Worm (Caenorhabditis elegans): ENCODE data around the gene C27D6.11.

DNA sequence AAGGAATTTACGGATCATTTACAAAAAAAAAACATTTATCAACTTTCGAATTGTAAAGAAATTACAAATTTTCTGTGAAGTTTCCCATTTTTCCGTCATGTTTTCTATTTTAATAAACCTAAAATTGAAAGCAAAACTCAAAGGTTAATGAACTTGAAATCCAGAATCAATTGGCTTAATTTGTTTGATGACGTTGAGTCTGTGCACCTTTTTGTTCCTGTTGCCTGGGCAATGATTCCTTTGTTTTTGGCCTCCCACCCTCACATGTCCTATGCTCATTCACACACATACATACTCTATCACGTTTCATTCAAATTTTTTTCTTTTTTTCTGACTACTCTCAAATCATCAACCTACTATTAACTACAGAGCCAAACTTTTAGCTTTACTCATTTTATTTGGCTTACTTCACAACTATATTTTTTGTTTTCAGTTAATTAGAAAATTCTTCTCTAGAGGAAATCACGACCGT is 24.7 kb downstream of the C27D6.11 start, which contains the start of gene F58A6.2:
- TF ChIP-seq nhr-11 (tag; optimal IDR thresholded peaks at IDR 0.05) (no peak), unc-39 (tag; optimal IDR thresholded peaks at IDR 0.05) (no peak), ceh-82 (tag; optimal IDR thresholded peaks at IDR 0.05) (no peak), hlh-30 (tag; optimal IDR thresholded peaks at IDR 0.05; ENCODE audit: insufficient read depth) (no peak), lin-15B (tag; optimal IDR thresholded peaks at IDR 0.05) (no peak), nhr-10 (tag; optimal IDR thresholded peaks at IDR 0.05) (no peak), fkh-10 (GFP tag; optimal IDR thresholded peaks at IDR 0.05) (no peak), nhr-28 (tag; optimal IDR thresholded peaks at IDR 0.05) (no peak), madf-9 (GFP tag; conservative IDR thresholded peaks at IDR 0.05) (no peak), mep-1 (tag; optimal IDR thresholded peaks at IDR 0.05) (no peak)
